Worm (Caenorhabditis elegans) whole organism, midembryonic: ENCODE measurements around the gene vha-18.

Source experiments
- T22C8.4 ChIP-seq: fragments of 200-800 bp; sonication (Bioruptor generic); IDR thresholded peaks from 2 replicates; pipeline ENCODE4 v1.3.6; 2022; ENCODE audit warnings: missing genetic modification characterization, missing compliant biosample characterization
- cog-1 ChIP-seq: sonication (generic microtip); optimal IDR thresholded peaks from 2 replicates; lab custom pipeline; 2016; ENCODE audit warnings: missing genetic modification characterization, missing compliant biosample characterization
- klf-2 ChIP-seq: fragments of 200-800 bp; sonication (Bioruptor generic); conservative IDR thresholded peaks from 2 replicates; pipeline ENCODE4 v1.3.6; 2022; ENCODE audit warnings: missing genetic modification reagents, missing genetic modification characterization, missing compliant biosample characterization
- med-1 ChIP-seq: sonication (generic microtip); optimal IDR thresholded peaks from 2 replicates; lab custom pipeline; 2017; ENCODE audit warnings: missing genetic modification characterization, mild to moderate bottlenecking, missing compliant biosample characterization, antibody characterized with exemption, missing genetic modification reagents; ENCODE audit not compliant: insufficient read depth
- ref-1 ChIP-seq: fragments of 200-800 bp; sonication (Bioruptor generic); conservative IDR thresholded peaks from 2 replicates; pipeline ENCODE4 v1.3.6; 2022; ENCODE audit warnings: missing genetic modification reagents, missing genetic modification characterization, missing compliant biosample characterization
- tab-1 ChIP-seq: fragments of 200-800 bp; sonication (Bioruptor generic); IDR thresholded peaks from 2 replicates; pipeline ENCODE4 v1.3.6; 2022; ENCODE audit warnings: missing genetic modification characterization, missing compliant biosample characterization
- ztf-23 ChIP-seq: fragments of 200-800 bp; sonication (Bioruptor generic); IDR thresholded peaks from 2 replicates; pipeline ENCODE4 v1.3.6; 2022; ENCODE audit warnings: missing genetic modification reagents, missing genetic modification characterization, missing compliant biosample characterization

- TF ChIP-seq T22C8.4 (GFP tag; lab: Robert Waterston, UW) (no peak), cog-1 (no peak), ref-1 (GFP tag; lab: Robert Waterston, UW) (no peak), med-1 (GFP tag; lab: Kevin White, UChicago) (no peak), klf-2 (GFP tag; lab: Robert Waterston, UW) (no peak), ztf-23 (no peak), tab-1 (GFP tag; lab: Robert Waterston, UW) (no peak)
These were observed at the start of gene vha-18 for ce11 chrV:8413432-8414021.
